Fruit fly (Drosophila melanogaster) S2 (cell line): Measurements from ENCODE around the gene CG13074.

Experiments
- CG8478 ChIP-seq: fragments of >200 bp; optimal IDR thresholded peaks from 2 replicates; lab custom pipeline; 2018
- CTCF ChIP-seq, 2 experiments: fragments of >200 bp; optimal IDR thresholded peaks; 2 replicates each; lab custom pipeline; 2018

CG13074 gene

dm6 chr3L:16097393-16097884 lies at the start of gene CG13074, which contains the start of gene ATPsynbetaL:
Gene CG13074 (minus strand): TSS chr3L:16097493.
Gene ATPsynbetaL (plus strand): TSS chr3L:16097834.
- no peak for TF ChIP-seq CTCF (optimal IDR thresholded peaks at IDR 0.05; lab: Kevin White, UChicago)
- TF ChIP-seq CG8478 (lab: Kevin White, UChicago), result no peak

dm6 chr3L:16146539-16146934 lies 49.2 kb upstream of the CG13074 start:
- no peak for TF ChIP-seq CTCF (optimal IDR thresholded peaks at IDR 0.05; lab: Kevin White, UChicago)
- TF ChIP-seq CG8478 (lab: Kevin White, UChicago), result no peak

dm6 chr3L:16145931-16146538 lies 48.7 kb upstream of the CG13074 start:
- no peak for TF ChIP-seq CG8478 (lab: Kevin White, UChicago)
- TF ChIP-seq CTCF (optimal IDR thresholded peaks at IDR 0.05; lab: Kevin White, UChicago), result no peak

- TF ChIP-seq CG8478 (lab: Kevin White, UChicago) (no peak), CTCF (optimal IDR thresholded peaks at IDR 0.05; lab: Kevin White, UChicago) (no peak)
Measured at dm6 chr3L:16145282-16145681, 48.0 kb upstream of the CG13074 start.

dm6 chr3L:16143685-16144539 lies 46.6 kb upstream of the CG13074 start, which contains the start of gene CG32152:
Gene CG32152 (minus strand): TSS chr3L:16144036.
- no peak for TF ChIP-seq CG8478 (lab: Kevin White, UChicago)
- TF ChIP-seq CTCF (optimal IDR thresholded peaks at IDR 0.05; lab: Kevin White, UChicago), result no peak

- TF ChIP-seq CG8478 (lab: Kevin White, UChicago), result no peak
- TF ChIP-seq CTCF (optimal IDR thresholded peaks at IDR 0.05; lab: Kevin White, UChicago), result no peak
Measured at dm6 chr3L:16141556-16141955, 44.3 kb upstream of the CG13074 start.

- no peak for TF ChIP-seq CG8478 (lab: Kevin White, UChicago)
- TF ChIP-seq CTCF (optimal IDR thresholded peaks at IDR 0.05; lab: Kevin White, UChicago), result no peak
Measured at dm6 chr3L:16139131-16139530, 41.8 kb upstream of the CG13074 start.

- TF ChIP-seq CTCF (optimal IDR thresholded peaks at IDR 0.05; lab: Kevin White, UChicago) (no peak), CG8478 (lab: Kevin White, UChicago) (no peak)
Measured at dm6 chr3L:16137779-16138178, 40.5 kb upstream of the CG13074 start, which contains the start of gene CG5157. Gene CG5157 (minus strand): TSS chr3L:16137879.

- TF ChIP-seq CG8478 (lab: Kevin White, UChicago) (no peak), CTCF (optimal IDR thresholded peaks at IDR 0.05; lab: Kevin White, UChicago) (no peak)
Measured at dm6 chr3L:16136819-16137553, 39.7 kb upstream of the CG13074 start.

- no peak for TF ChIP-seq CG8478 (lab: Kevin White, UChicago)
Measured at dm6 chr3L:16132067-16132418, 34.8 kb upstream of the CG13074 start.

dm6 chr3L:16131264-16132066 lies 34.2 kb upstream of the CG13074 start, which contains the start of the genes Trs20 and elg1:
Gene Trs20 (minus strand): TSS chr3L:16131632.
Gene elg1 (plus strand): TSS chr3L:16132028.
- TF ChIP-seq CTCF (optimal IDR thresholded peaks at IDR 0.05; lab: Kevin White, UChicago), result no peak
- no peak for TF ChIP-seq CG8478 (lab: Kevin White, UChicago)

- TF ChIP-seq CTCF (optimal IDR thresholded peaks at IDR 0.05; lab: Kevin White, UChicago), result peak in 1 of 2 experiments; percentile 35
- TF ChIP-seq CG8478 (lab: Kevin White, UChicago), result no peak
Measured at dm6 chr3L:16128973-16129745, 31.9 kb upstream of the CG13074 start, which contains the start of gene SsRbeta. Gene SsRbeta (plus strand): TSS chr3L:16129617.

dm6 chr3L:16128481-16128972 lies 31.2 kb upstream of the CG13074 start, which contains the start of gene Pgm1:
Gene Pgm1 (minus strand): TSS chr3L:16128531.
- TF ChIP-seq CTCF (optimal IDR thresholded peaks at IDR 0.05; lab: Kevin White, UChicago), result no peak
- TF ChIP-seq CG8478 (lab: Kevin White, UChicago), result no peak
